Worm (Caenorhabditis elegans): ENCODE measurements around the gene smf-2.

The smf-2 gene

ce11 chrX:6705156-6705555 is 13.3 kb downstream of the smf-2 start:
- TF ChIP-seq sma-9 (GFP tag; optimal IDR thresholded peaks at IDR 0.05) (peak; percentile 25), sma-9 (tag; optimal IDR thresholded peaks at IDR 0.05) (no peak), R02D3.7 (tag; optimal IDR thresholded peaks at IDR 0.05) (no peak), C34F6.9 (tag; optimal IDR thresholded peaks at IDR 0.05) (no peak)

ce11 chrX:6702249-6702648 is 16.2 kb downstream of the smf-2 start, which contains the start of gene acr-2:
Gene acr-2, plus strand, starts transcription at chrX:6702549.
- TF ChIP-seq unc-55 (GFP tag; optimal IDR thresholded peaks at IDR 0.05) (no peak), elt-3 (tag; optimal IDR thresholded peaks at IDR 0.05) (no peak), nhr-25 (tag; optimal IDR thresholded peaks at IDR 0.05) (no peak), zag-1 (tag; optimal IDR thresholded peaks at IDR 0.05) (no peak), unc-39 (tag; optimal IDR thresholded peaks at IDR 0.05) (no peak), nhr-10 (tag; optimal IDR thresholded peaks at IDR 0.05) (no peak), F13H6.1 (tag; optimal IDR thresholded peaks at IDR 0.05) (peak; percentile 8)

- TF ChIP-seq nhr-11 (tag; optimal IDR thresholded peaks at IDR 0.05) (no peak), aly-2 (tag; optimal IDR thresholded peaks at IDR 0.05) (no peak), ceh-16 (tag; optimal IDR thresholded peaks at IDR 0.05) (no peak)
Observed at ce11 chrX:6698267-6698666, 20.2 kb downstream of the smf-2 start, which contains the start of the genes F38B6.7 and F38B6.2. Gene F38B6.7, minus strand, starts transcription at chrX:6698367. Gene F38B6.2, plus strand, starts transcription at chrX:6698533.

ce11 chrX:6693331-6693730 is 25.2 kb downstream of the smf-2 start, which contains the start of gene F38B6.3:
Gene F38B6.3, plus strand, starts transcription at chrX:6693631.
- TF ChIP-seq egl-27 (tag; optimal IDR thresholded peaks at IDR 0.05) (no peak), lin-11 (tag; optimal IDR thresholded peaks at IDR 0.05) (no peak), elt-3 (tag; optimal IDR thresholded peaks at IDR 0.05) (no peak)

- no peak for TF ChIP-seq gmeb-1 (tag; optimal IDR thresholded peaks at IDR 0.05)
- no peak for TF ChIP-seq ama-1 (optimal IDR thresholded peaks at IDR 0.05)
- no peak for TF ChIP-seq elt-3 (tag; optimal IDR thresholded peaks at IDR 0.05)
- no peak for TF ChIP-seq elt-1 (tag; optimal IDR thresholded peaks at IDR 0.05)
- no peak for TF ChIP-seq nhr-10 (tag; optimal IDR thresholded peaks at IDR 0.05)
- no peak for TF ChIP-seq nhr-77 (tag; optimal IDR thresholded peaks at IDR 0.05)
- no peak for TF ChIP-seq mab-5 (tag; optimal IDR thresholded peaks at IDR 0.05)
- TF ChIP-seq lsy-2 (tag; optimal IDR thresholded peaks at IDR 0.05) = no peak
- TF ChIP-seq nhr-25 (tag; optimal IDR thresholded peaks at IDR 0.05) = no peak
- no peak for TF ChIP-seq nhr-6 (tag; optimal IDR thresholded peaks at IDR 0.05)
- no peak for TF ChIP-seq dmd-4 (tag; optimal IDR thresholded peaks at IDR 0.05)
- TF ChIP-seq mbf-1 (tag; optimal IDR thresholded peaks at IDR 0.05) = no peak
- TF ChIP-seq R02D3.7 (tag; optimal IDR thresholded peaks at IDR 0.05) = no peak
- TF ChIP-seq mdl-1 (tag; optimal IDR thresholded peaks at IDR 0.05) = no peak
- no peak for TF ChIP-seq nhr-21 (tag; optimal IDR thresholded peaks at IDR 0.05)
- TF ChIP-seq lin-11 (tag; optimal IDR thresholded peaks at IDR 0.05) = no peak
Observed at ce11 chrX:6692896-6693295, 25.6 kb downstream of the smf-2 start.

ce11 chrX:6691653-6692052 is 26.8 kb downstream of the smf-2 start:
- no peak for TF ChIP-seq crh-2 (tag; optimal IDR thresholded peaks at IDR 0.05)
- no peak for TF ChIP-seq ama-1 (optimal IDR thresholded peaks at IDR 0.05)
- TF ChIP-seq nhr-11 (tag; optimal IDR thresholded peaks at IDR 0.05) = no peak
- no peak for TF ChIP-seq nhr-77 (tag; optimal IDR thresholded peaks at IDR 0.05)
- no peak for TF ChIP-seq nhr-10 (tag; optimal IDR thresholded peaks at IDR 0.05)
- TF ChIP-seq nhr-23 (tag; optimal IDR thresholded peaks at IDR 0.05) = no peak
- no peak for TF ChIP-seq mab-5 (tag; optimal IDR thresholded peaks at IDR 0.05)
- TF ChIP-seq C34F6.9 (tag; optimal IDR thresholded peaks at IDR 0.05) = no peak
- TF ChIP-seq mdl-1 (tag; optimal IDR thresholded peaks at IDR 0.05) = no peak
- TF ChIP-seq mbf-1 (tag; optimal IDR thresholded peaks at IDR 0.05) = no peak

ce11 chrX:6689985-6690384 is 28.5 kb downstream of the smf-2 start, which contains the start of gene F38B6.6:
Gene F38B6.6, minus strand, starts transcription at chrX:6690085.
- TF ChIP-seq mab-5 (tag; optimal IDR thresholded peaks at IDR 0.05) (peak; percentile 10), unc-55 (GFP tag; optimal IDR thresholded peaks at IDR 0.05) (peak; percentile 27), crh-2 (tag; optimal IDR thresholded peaks at IDR 0.05) (no peak)

Data from whole organism, L2 larva.